Fruit fly (Drosophila melanogaster) whole organism, embryonic: ENCODE results near the gene Bruce.

Source experiments
- CG10543 ChIP-seq: fragments of 200-800 bp; sonication (Bioruptor generic); optimal IDR thresholded peaks from 3 replicates; lab custom pipeline; 2017; ENCODE audit warnings: missing biosample characterization, mild to moderate bottlenecking, missing genetic modification characterization, moderate library complexity
- CG11456 ChIP-seq: fragments of 200-800 bp; sonication (Bioruptor generic); IDR thresholded peaks from 3 replicates; pipeline ENCODE4 v1.3.6; 2022; ENCODE audit warnings: missing biosample characterization, missing genetic modification characterization
- CG12299 ChIP-seq: fragments of 200-800 bp; sonication (Bioruptor generic); optimal IDR thresholded peaks from 2 replicates; lab custom pipeline; 2018; ENCODE audit warnings: missing biosample characterization, mild to moderate bottlenecking, missing genetic modification characterization
- CG12391 ChIP-seq: fragments of 200-800 bp; sonication (Bioruptor generic); optimal IDR thresholded peaks from 3 replicates; lab custom pipeline; 2018; ENCODE audit warnings: missing biosample characterization, mild to moderate bottlenecking, missing genetic modification characterization, moderate library complexity
- CG14014 ChIP-seq: fragments of 200-800 bp; sonication (Bioruptor generic); IDR thresholded peaks from 2 replicates; pipeline ENCODE4 v1.3.6; 2022; ENCODE audit warnings: missing biosample characterization, missing genetic modification characterization
- CG15269 ChIP-seq: fragments of 200-800 bp; sonication (Bioruptor generic); optimal IDR thresholded peaks from 2 replicates; lab custom pipeline; 2018; ENCODE audit warnings: missing biosample characterization, mild to moderate bottlenecking, missing genetic modification characterization, moderate library complexity
- CG18262 ChIP-seq: fragments of 200-800 bp; optimal IDR thresholded peaks from 3 replicates; lab custom pipeline; 2019; ENCODE audit warnings: missing biosample characterization, mild to moderate bottlenecking, missing genetic modification characterization, moderate library complexity
- CG18599 ChIP-seq: fragments of 200-800 bp; sonication (Bioruptor generic); optimal IDR thresholded peaks from 3 replicates; lab custom pipeline; 2017; ENCODE audit warnings: missing biosample characterization, missing genetic modification characterization, mild to moderate bottlenecking, moderate library complexity, missing genetic modification reagents
- CG2116 ChIP-seq: fragments of 200-800 bp; sonication (Bioruptor generic); optimal IDR thresholded peaks from 3 replicates; lab custom pipeline; 2018; ENCODE audit warnings: missing biosample characterization, mild to moderate bottlenecking, missing genetic modification characterization
- CG3065 ChIP-seq: fragments of 200-800 bp; sonication (Bioruptor generic); optimal IDR thresholded peaks from 2 replicates; lab custom pipeline; 2016; ENCODE audit warnings: missing biosample characterization, missing genetic modification characterization
- CG33213 ChIP-seq: fragments of 200-800 bp; sonication (Bioruptor generic); optimal IDR thresholded peaks from 3 replicates; lab custom pipeline; 2016; ENCODE audit warnings: missing biosample characterization, missing genetic modification characterization
- CG3995 ChIP-seq: fragments of 200-800 bp; sonication (Bioruptor generic); optimal IDR thresholded peaks from 3 replicates; lab custom pipeline; 2016; ENCODE audit warnings: missing biosample characterization, missing genetic modification characterization
- CG4617 ChIP-seq: fragments of 200-800 bp; sonication (Bioruptor generic); optimal IDR thresholded peaks from 3 replicates; lab custom pipeline; 2016; ENCODE audit warnings: missing biosample characterization, missing genetic modification characterization, borderline replicate concordance
- CG7556 ChIP-seq: fragments of 200-800 bp; sonication (Bioruptor generic); optimal IDR thresholded peaks from 2 replicates; lab custom pipeline; 2017; ENCODE audit warnings: missing biosample characterization, mild to moderate bottlenecking, missing genetic modification characterization
- CG8359 ChIP-seq: fragments of 200-800 bp; sonication (Bioruptor generic); optimal IDR thresholded peaks from 2 replicates; lab custom pipeline; 2017; ENCODE audit warnings: missing biosample characterization, mild to moderate bottlenecking, missing genetic modification characterization, borderline replicate concordance
- Deaf1 ChIP-seq: fragments of 200-800 bp; optimal IDR thresholded peaks from 3 replicates; lab custom pipeline; 2019; ENCODE audit warnings: missing biosample characterization, mild to moderate bottlenecking, missing genetic modification characterization, moderate library complexity
- Doc2 ChIP-seq: fragments of 200-800 bp; sonication (Bioruptor generic); IDR thresholded peaks from 2 replicates; pipeline ENCODE4 v1.3.6; 2022; ENCODE audit warnings: missing biosample characterization, missing genetic modification characterization
- HHEX ChIP-seq: fragments of 200-800 bp; sonication (Bioruptor generic); optimal IDR thresholded peaks from 3 replicates; lab custom pipeline; 2017; ENCODE audit warnings: missing biosample characterization, mild to moderate bottlenecking, missing genetic modification characterization, missing genetic modification reagents
- Mrtf ChIP-seq: fragments of 200-800 bp; sonication (Bioruptor generic); IDR thresholded peaks from 3 replicates; pipeline ENCODE4 v1.3.6; 2022; ENCODE audit warnings: missing biosample characterization, missing genetic modification characterization
- NFAT ChIP-seq: fragments of 200-800 bp; sonication (Bioruptor generic); IDR thresholded peaks from 2 replicates; pipeline ENCODE4 v1.3.6; 2022; ENCODE audit warnings: missing biosample characterization, missing genetic modification characterization
- Pdp1 ChIP-seq, 2 experiments: fragments of 200-800 bp; sonication (Bioruptor generic); optimal IDR thresholded peaks; 3 replicates each; lab custom pipeline; 2016; ENCODE audit warnings: missing biosample characterization in 2 of 2, missing genetic modification characterization in 2 of 2, mild to moderate bottlenecking in 1 of 2, moderate library complexity in 1 of 2
- Rx ChIP-seq: fragments of 200-800 bp; sonication (Bioruptor generic); IDR thresholded peaks from 2 replicates; pipeline ENCODE4 v1.3.6; 2022; ENCODE audit warnings: missing biosample characterization, missing genetic modification characterization
- Sox100B ChIP-seq: fragments of 200-800 bp; sonication (Bioruptor generic); optimal IDR thresholded peaks from 3 replicates; lab custom pipeline; 2018; ENCODE audit warnings: missing biosample characterization, mild to moderate bottlenecking, missing genetic modification characterization
- Trl ChIP-seq, 3 experiments: fragments of >200 bp in 2 of 3; fragments of 200-800 bp in 1 of 3; sonication (Bioruptor generic) in 1 of 3; optimal IDR thresholded peaks; 2 replicates in 1 of 3; 3 replicates in 2 of 3; lab custom pipeline; 2016 to 2017; ENCODE audit warnings: missing biosample characterization in 1 of 3, missing genetic modification characterization in 1 of 3
- bab2 ChIP-seq: fragments of 200-800 bp; sonication (Bioruptor generic); optimal IDR thresholded peaks from 2 replicates; lab custom pipeline; 2016; ENCODE audit warnings: missing biosample characterization, missing genetic modification characterization
- chinmo ChIP-seq: fragments of 200-800 bp; sonication (Bioruptor generic); IDR thresholded peaks from 4 replicates; pipeline ENCODE4 v1.3.6; 2022; ENCODE audit warnings: missing biosample characterization, missing genetic modification characterization; ENCODE audit not compliant: partially characterized antibody
- crp ChIP-seq, 2 experiments: fragments of 200-800 bp; sonication (Bioruptor generic); optimal IDR thresholded peaks; 2 replicates in 1 of 2; 3 replicates in 1 of 2; lab custom pipeline; 2017; ENCODE audit warnings: missing biosample characterization in 2 of 2, missing genetic modification characterization in 2 of 2, mild to moderate bottlenecking in 1 of 2, moderate library complexity in 1 of 2
- disco-r ChIP-seq: fragments of 200-800 bp; sonication (Bioruptor generic); optimal IDR thresholded peaks from 2 replicates; lab custom pipeline; 2016; ENCODE audit warnings: missing biosample characterization, missing genetic modification characterization
- dysf ChIP-seq: fragments of 200-800 bp; sonication (Bioruptor generic); IDR thresholded peaks from 3 replicates; pipeline ENCODE4 v1.3.6; 2022; ENCODE audit warnings: missing biosample characterization, missing genetic modification characterization
- fd64A ChIP-seq: fragments of 200-800 bp; sonication (Bioruptor generic); optimal IDR thresholded peaks from 3 replicates; lab custom pipeline; 2018; ENCODE audit warnings: missing biosample characterization, mild to moderate bottlenecking, missing genetic modification characterization
- fu2 ChIP-seq: fragments of 200-800 bp; sonication (Bioruptor generic); optimal IDR thresholded peaks from 2 replicates; lab custom pipeline; 2016; ENCODE audit warnings: missing biosample characterization, missing genetic modification characterization
- gem ChIP-seq: fragments of 200-800 bp; sonication (Bioruptor generic); optimal IDR thresholded peaks from 2 replicates; lab custom pipeline; 2019; ENCODE audit warnings: missing biosample characterization, mild to moderate bottlenecking, missing genetic modification characterization, moderate library complexity
- gro ChIP-seq: fragments of 200-800 bp; sonication (Bioruptor generic); optimal IDR thresholded peaks from 2 replicates; lab custom pipeline; 2016; ENCODE audit warnings: missing biosample characterization, missing genetic modification characterization
- gsb ChIP-seq: fragments of 200-800 bp; sonication (Bioruptor generic); IDR thresholded peaks from 2 replicates; pipeline ENCODE4 v1.3.6; 2022; ENCODE audit warnings: missing biosample characterization, missing genetic modification characterization
- hb ChIP-seq: fragments of 200-800 bp; sonication (Bioruptor generic); IDR thresholded peaks from 3 replicates; pipeline ENCODE4 v1.3.6; 2022; ENCODE audit warnings: missing biosample characterization, missing genetic modification characterization; ENCODE audit not compliant: partially characterized antibody
- ind ChIP-seq: fragments of 200-800 bp; sonication (Bioruptor generic); optimal IDR thresholded peaks from 3 replicates; lab custom pipeline; 2016; ENCODE audit warnings: missing biosample characterization, missing genetic modification characterization
- ken ChIP-seq: fragments of 200-800 bp; sonication (Bioruptor generic); IDR thresholded peaks from 3 replicates; pipeline ENCODE4 v1.3.6; 2022; ENCODE audit warnings: missing biosample characterization, missing genetic modification characterization
- lbe ChIP-seq: fragments of 200-800 bp; sonication (Bioruptor generic); optimal IDR thresholded peaks from 2 replicates; lab custom pipeline; 2016; ENCODE audit warnings: missing biosample characterization, mild to moderate bottlenecking, missing genetic modification characterization
- lilli ChIP-seq: fragments of 200-800 bp; sonication (Bioruptor generic); optimal IDR thresholded peaks from 3 replicates; lab custom pipeline; 2016; ENCODE audit warnings: missing biosample characterization, missing genetic modification characterization
- lola ChIP-seq, 3 experiments: fragments of >200 bp in 2 of 3; fragments of 200-800 bp in 1 of 3; sonication (Bioruptor generic) in 1 of 3; optimal IDR thresholded peaks; 2 replicates each; lab custom pipeline; 2017 to 2019; ENCODE audit warnings: missing biosample characterization in 3 of 3, missing genetic modification characterization in 3 of 3, mild to moderate bottlenecking in 1 of 3, moderate library complexity in 1 of 3
- mld ChIP-seq: fragments of 200-800 bp; sonication (Bioruptor generic); IDR thresholded peaks from 3 replicates; pipeline ENCODE4 v1.3.6; 2022; ENCODE audit warnings: missing biosample characterization, missing genetic modification characterization; ENCODE audit not compliant: partially characterized antibody
- nom ChIP-seq: fragments of 200-800 bp; sonication (Bioruptor generic); optimal IDR thresholded peaks from 2 replicates; lab custom pipeline; 2017; ENCODE audit warnings: missing biosample characterization, missing genetic modification characterization, mild to moderate bottlenecking, moderate library complexity, missing genetic modification reagents
- otp ChIP-seq: fragments of 200-800 bp; sonication (Bioruptor generic); IDR thresholded peaks from 3 replicates; pipeline ENCODE4, ENCODE4 v1.3.6; 2022; ENCODE audit warnings: missing biosample characterization, missing genetic modification characterization
- pita ChIP-seq: fragments of 200-800 bp; sonication (Bioruptor generic); optimal IDR thresholded peaks from 2 replicates; lab custom pipeline; 2017; ENCODE audit warnings: missing biosample characterization, mild to moderate bottlenecking, missing genetic modification characterization
- prd ChIP-seq, 3 experiments: fragments of >200 bp in 2 of 3; fragments of 200-800 bp in 1 of 3; sonication (Bioruptor generic) in 1 of 3; optimal IDR thresholded peaks in 2 of 3; IDR thresholded peaks in 1 of 3; 2 replicates in 2 of 3; 3 replicates in 1 of 3; pipeline versions ENCODE4 v1.3.6 to Lab custom; 2017 to 2022; ENCODE audit warnings: missing biosample characterization in 1 of 3, missing genetic modification characterization in 1 of 3
- slp2 ChIP-seq: fragments of 200-800 bp; sonication (Bioruptor generic); optimal IDR thresholded peaks from 2 replicates; lab custom pipeline; 2016; ENCODE audit warnings: missing biosample characterization, missing genetic modification characterization
- tin ChIP-seq: fragments of 200-800 bp; sonication (Bioruptor generic); optimal IDR thresholded peaks from 3 replicates; lab custom pipeline; 2016; ENCODE audit warnings: missing biosample characterization, missing genetic modification characterization

Gene Bruce

dm6 chr3R:10265552-10266137 lies 65.5 kb downstream of the Bruce start (continued):
- TF ChIP-seq crp (GFP tag; optimal IDR thresholded peaks at IDR 0.05; lab: Kevin White, UChicago) (no peak), dysf (GFP tag; lab: Robert Waterston, UW) (peak; percentile 76), fd64A (GFP tag; lab: Kevin White, UChicago) (no peak), bab2 (GFP tag; lab: Kevin White, UChicago) (peak; percentile 18), fu2 (GFP tag; lab: Kevin White, UChicago) (peak; percentile 23), CG2116 (GFP tag; lab: Kevin White, UChicago) (peak; percentile 7), CG10543 (GFP tag; lab: Kevin White, UChicago) (peak; percentile 62), CG4617 (no peak), Doc2 (no peak), CG11456 (GFP tag; lab: Robert Waterston, UW) (peak; percentile 52; the same call in 1 of the 3 replicates), CG14014 (peak; percentile 50), lilli (GFP tag; lab: Kevin White, UChicago) (peak; percentile 64), CG33213 (no peak), CG12299 (tag; lab: Kevin White, UChicago) (peak; percentile 11), pita (no peak), slp2 (GFP tag; lab: Kevin White, UChicago) (no peak), Trl (optimal IDR thresholded peaks at IDR 0.05; lab: Kevin White, UChicago) (no peak), Trl (GFP tag; optimal IDR thresholded peaks at IDR 0.05; lab: Kevin White, UChicago) (peak; percentile 11), hb (GFP tag; lab: Robert Waterston, UW) (no peak), lola (GFP tag; optimal IDR thresholded peaks at IDR 0.05; lab: Kevin White, UChicago) (no peak), HHEX (peak; percentile 41), gro (GFP tag; lab: Kevin White, UChicago) (peak; percentile 65), ken (GFP tag; lab: Robert Waterston, UW) (no peak; the same call in 2 of the 3 replicates), disco-r (peak; percentile 35), CG12391 (tag; lab: Kevin White, UChicago) (peak; percentile 54), otp (peak; percentile 54; the same call in 1 of the 3 replicates), CG3065 (GFP tag; lab: Kevin White, UChicago) (peak; percentile 25), CG18599 (peak; percentile 77), chinmo (GFP tag; lab: Robert Waterston, UW) (0 out of 4 replicates have a peak, but pooled peaks have one; percentile 67), gsb (GFP tag; lab: Robert Waterston, UW) (peak; percentile 67), Rx (GFP tag; lab: Robert Waterston, UW) (0 out of 2 replicates have a peak, but pooled peaks have one; percentile 36), Pdp1 (GFP tag; optimal IDR thresholded peaks at IDR 0.05; lab: Kevin White, UChicago) (peak; percentile 41 to 84), Deaf1 (tag; lab: Kevin White, UChicago) (no peak), lbe (GFP tag; lab: Kevin White, UChicago) (peak; percentile 63), NFAT (peak; percentile 62), mld (no peak), tin (GFP tag; lab: Kevin White, UChicago) (peak; percentile 27), Sox100B (GFP tag; lab: Kevin White, UChicago) (peak; percentile 29), CG15269 (tag; lab: Kevin White, UChicago) (peak; percentile 56), CG3995 (GFP tag; lab: Kevin White, UChicago) (peak; percentile 5), gem (tag; lab: Kevin White, UChicago) (peak; percentile 74), Mrtf (GFP tag; lab: Robert Waterston, UW) (0 out of 3 replicates have a peak, but pooled peaks have one; percentile 34), prd (optimal IDR thresholded peaks at IDR 0.05; lab: Kevin White, UChicago) (no peak), prd (GFP tag; IDR thresholded peaks at IDR 0.05; lab: Robert Waterston, UW) (peak; percentile 73; the same call in 2 of the 3 replicates), ind (GFP tag; lab: Kevin White, UChicago) (peak; percentile 58), CG8359 (GFP tag; lab: Kevin White, UChicago) (no peak), CG7556 (GFP tag; lab: Kevin White, UChicago) (peak; percentile 67), CG18262 (peak; percentile 38), nom (GFP tag; lab: Kevin White, UChicago) (no peak)
